Fruit fly (Drosophila melanogaster): ENCODE measurements around the gene CG8004.

CG8004 gene

DNA sequence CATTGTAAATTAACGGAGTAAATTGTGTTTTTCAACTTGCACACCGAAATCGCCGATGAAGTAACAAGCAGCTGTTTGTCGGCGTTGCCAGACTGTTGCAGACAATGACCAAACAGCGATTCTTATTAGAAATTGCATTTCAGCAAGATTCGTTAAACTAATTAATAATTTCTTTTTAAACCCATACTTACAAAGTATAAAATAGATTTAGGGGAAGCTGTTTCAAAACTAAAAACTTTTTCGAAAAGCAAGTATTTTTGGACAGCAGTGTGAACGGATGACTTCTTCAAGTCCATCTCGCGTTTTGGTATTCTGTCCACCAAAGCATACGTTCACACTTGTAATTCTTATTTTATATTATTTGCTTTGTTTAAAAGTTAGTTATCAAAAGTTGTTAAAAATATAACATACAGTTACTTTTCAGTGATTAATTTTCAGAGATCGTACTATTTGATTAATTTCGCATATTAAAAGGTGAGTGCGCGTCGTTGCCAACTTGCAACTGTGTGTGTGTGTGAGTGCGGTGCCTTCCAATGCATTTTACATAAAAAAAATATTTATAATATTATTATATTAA lies at the start of gene CG8004, which contains the start of gene RhoGDI (continued):
- peak; percentile 67 for TF ChIP-seq Dad (GFP tag; optimal IDR thresholded peaks at IDR 0.05)
- TF ChIP-seq MBD-R2 (GFP tag; IDR thresholded peaks at IDR 0.05), result peak; percentile 85
- TF ChIP-seq CG12659 (GFP tag; optimal IDR thresholded peaks at IDR 0.05), result peak; percentile 77
- no peak for TF ChIP-seq CG15479 (GFP tag; optimal IDR thresholded peaks at IDR 0.05)
- no peak for TF ChIP-seq MTF-1 (GFP tag; optimal IDR thresholded peaks at IDR 0.05; ENCODE audit: borderline replicate concordance)
- peak; percentile 35 for TF ChIP-seq disco-r (GFP tag; optimal IDR thresholded peaks at IDR 0.05)
- TF ChIP-seq wdn (GFP tag; IDR thresholded peaks at IDR 0.05), result peak; percentile 46; the same call in 1 of the 2 replicates
- TF ChIP-seq prd (optimal IDR thresholded peaks at IDR 0.05), result no peak
- TF ChIP-seq prd (GFP tag; IDR thresholded peaks at IDR 0.05), result peak; percentile 74
- peak; percentile 51 for TF ChIP-seq pnt (GFP tag; optimal IDR thresholded peaks at IDR 0.05)
- no peak for TF ChIP-seq Stat92E (GFP tag; optimal IDR thresholded peaks at IDR 0.05)
- TF ChIP-seq ken (GFP tag; IDR thresholded peaks at IDR 0.05), result peak; percentile 67; the same call in 1 of the 3 replicates
- no peak for TF ChIP-seq CG34422 (GFP tag; IDR thresholded peaks at IDR 0.05)
- peak; percentile 86 for TF ChIP-seq CG8924 (tag; optimal IDR thresholded peaks at IDR 0.05)
- TF ChIP-seq CG8089 (GFP tag; optimal IDR thresholded peaks at IDR 0.05), result peak; percentile 27
- no peak for TF ChIP-seq hkb (optimal IDR thresholded peaks at IDR 0.05)
- peak; percentile 49; the same call in 1 of the 2 replicates for TF ChIP-seq hkb (GFP tag; IDR thresholded peaks at IDR 0.05)
- peak; percentile 50; the same call in 1 of the 2 replicates for TF ChIP-seq CG5953 (GFP tag; IDR thresholded peaks at IDR 0.05)
- TF ChIP-seq BtbVII (GFP tag; optimal IDR thresholded peaks at IDR 0.05), result no peak
- TF ChIP-seq CG31224 (GFP tag; IDR thresholded peaks at IDR 0.05), result no peak
- peak; percentile 83 for TF ChIP-seq CG15514 (GFP tag; optimal IDR thresholded peaks at IDR 0.05)
- TF ChIP-seq ATbp (GFP tag; optimal IDR thresholded peaks at IDR 0.05), result no peak
- peak; percentile 62 for TF ChIP-seq Abd-B (GFP tag; optimal IDR thresholded peaks at IDR 0.05)
- peak; percentile 72 for TF ChIP-seq CoRest (tag; optimal IDR thresholded peaks at IDR 0.05)
- no peak for TF ChIP-seq CG30431 (GFP tag; optimal IDR thresholded peaks at IDR 0.05)
- no peak for TF ChIP-seq mirr (GFP tag; optimal IDR thresholded peaks at IDR 0.05)
- TF ChIP-seq Elba2 (GFP tag; optimal IDR thresholded peaks at IDR 0.05), result peak; percentile 94
- peak; percentile 59 for TF ChIP-seq CG14014 (GFP tag; IDR thresholded peaks at IDR 0.05)
- no peak for TF ChIP-seq D19B (GFP tag; optimal IDR thresholded peaks at IDR 0.05)
- peak; percentile 59 for TF ChIP-seq ranshi (GFP tag; IDR thresholded peaks at IDR 0.05)
- no peak for TF ChIP-seq pan (optimal IDR thresholded peaks at IDR 0.05)
- peak in 1 of 2 experiments; percentile 75 for TF ChIP-seq pan (GFP tag; optimal IDR thresholded peaks at IDR 0.05 in 1 of 2, IDR thresholded peaks at IDR 0.05 in 1 of 2)
- TF ChIP-seq da (GFP tag; optimal IDR thresholded peaks at IDR 0.05), result no peak
- TF ChIP-seq emc (GFP tag; optimal IDR thresholded peaks at IDR 0.05), result peak; percentile 0
- TF ChIP-seq Dek (tag; optimal IDR thresholded peaks at IDR 0.05), result peak; percentile 62
- no peak; the same call in 3 of the 4 replicates for TF ChIP-seq Dll (GFP tag; IDR thresholded peaks at IDR 0.05; ENCODE audit: partially characterized antibody)
- TF ChIP-seq CG31388 (GFP tag; optimal IDR thresholded peaks at IDR 0.05), result no peak
- no peak for TF ChIP-seq gsb (GFP tag; IDR thresholded peaks at IDR 0.05)
- TF ChIP-seq nom (GFP tag; optimal IDR thresholded peaks at IDR 0.05), result peak; percentile 5
- no peak for TF ChIP-seq usp (GFP tag; optimal IDR thresholded peaks at IDR 0.05)
- TF ChIP-seq CG11696 (GFP tag; IDR thresholded peaks at IDR 0.05), result no peak
- no peak for TF ChIP-seq Vsx1 (GFP tag; optimal IDR thresholded peaks at IDR 0.05)
- TF ChIP-seq tll (GFP tag; optimal IDR thresholded peaks at IDR 0.05), result peak in 1 of 2 experiments; percentile 60
- no peak for TF ChIP-seq ap (GFP tag; IDR thresholded peaks at IDR 0.05)
- TF ChIP-seq Aef1 (GFP tag; IDR thresholded peaks at IDR 0.05), result no peak
- 0 out of 2 replicates have a peak, but pooled peaks have one; percentile 43 for TF ChIP-seq ttk (GFP tag; IDR thresholded peaks at IDR 0.05)
- TF ChIP-seq HLH3B (GFP tag; IDR thresholded peaks at IDR 0.05), result no peak
- no peak for TF ChIP-seq CG7271 (tag; optimal IDR thresholded peaks at IDR 0.05)
- peak; percentile 71 for TF ChIP-seq CG13624 (GFP tag; optimal IDR thresholded peaks at IDR 0.05)
- no peak for TF ChIP-seq Spps (tag; optimal IDR thresholded peaks at IDR 0.05)
- TF ChIP-seq kni (GFP tag; optimal IDR thresholded peaks at IDR 0.05), result no peak
